Worm (Caenorhabditis elegans) whole organism, L4 larva: ENCODE data around the gene nxf-2.
A peak's percentile ranks its signal among the peaks of the same experiment; 100 is the strongest.

ENCODE experiments used
- D1046.2 ChIP-seq: fragments of 200-800 bp; sonication (Bioruptor generic); IDR thresholded peaks from 2 replicates; pipeline ENCODE4 v1.3.6; 2022; ENCODE audit warnings: missing genetic modification characterization, missing compliant biosample characterization
- F49E8.2 ChIP-seq: sonication (generic microtip); optimal IDR thresholded peaks from 2 replicates; lab custom pipeline; 2016; ENCODE audit warnings: missing compliant biosample characterization, mild to moderate bottlenecking, missing genetic modification characterization, borderline replicate concordance
- T20F7.1 ChIP-seq: fragments of 200-800 bp; sonication (Bioruptor generic); optimal IDR thresholded peaks from 2 replicates; lab custom pipeline; 2018; ENCODE audit warnings: mild to moderate bottlenecking, missing genetic modification characterization, missing compliant biosample characterization
- ZK546.5 ChIP-seq, 2 experiments: sonication (generic microtip); optimal IDR thresholded peaks; 2 replicates each; lab custom pipeline; 2017; ENCODE audit warnings: missing biosample characterization in 2 of 2, missing genetic modification characterization in 2 of 2
- aha-1 ChIP-seq: fragments of 150-350 bp; peaks from one replicate; lab custom pipeline; 2014; ENCODE audit warnings: missing biosample characterization, missing genetic modification characterization
- arid-1 ChIP-seq: fragments of 200-800 bp; sonication (Bioruptor generic); conservative IDR thresholded peaks from 2 replicates; pipeline ENCODE4 v1.3.6; 2022; ENCODE audit warnings: missing genetic modification reagents, missing genetic modification characterization, missing compliant biosample characterization
- ces-1 ChIP-seq: fragments of 150-350 bp; sonication (generic microtip); optimal IDR thresholded peaks from 4 replicates; lab custom pipeline; 2014; ENCODE audit warnings: missing biosample characterization, missing genetic modification reagents, missing genetic modification characterization
- daf-16 ChIP-seq, 3 experiments: sonication (generic microtip); optimal IDR thresholded peaks; 2 replicates each; lab custom pipeline; 2016 to 2017; ENCODE audit warnings: missing genetic modification characterization in 3 of 3, missing genetic modification reagents in 3 of 3, mild to moderate bottlenecking in 2 of 3, missing compliant biosample characterization in 2 of 3, missing biosample characterization in 1 of 3, moderate library complexity in 1 of 3
- dmd-6 ChIP-seq: fragments of 200-800 bp; sonication (Bioruptor generic); IDR thresholded peaks from 2 replicates; pipeline ENCODE4 v1.3.6; 2022; ENCODE audit warnings: missing genetic modification reagents, missing genetic modification characterization, missing compliant biosample characterization
- dmd-8 ChIP-seq: fragments of 200-800 bp; sonication (Bioruptor generic); IDR thresholded peaks from 2 replicates; pipeline ENCODE4 v1.3.6; 2022; ENCODE audit warnings: missing genetic modification characterization, missing compliant biosample characterization
- dpl-1 ChIP-seq: fragments of 150-350 bp; optimal IDR thresholded peaks from 2 replicates; lab custom pipeline; 2014; ENCODE audit warnings: missing biosample characterization, missing genetic modification reagents, missing genetic modification characterization
- dve-1 ChIP-seq: sonication (generic microtip); optimal IDR thresholded peaks from 2 replicates; lab custom pipeline; 2017; ENCODE audit warnings: antibody characterized with exemption, mild to moderate bottlenecking, missing genetic modification characterization, missing compliant biosample characterization; ENCODE audit not compliant: insufficient read depth
- egl-43 ChIP-seq: fragments of 200-800 bp; sonication (Bioruptor generic); IDR thresholded peaks from 2 replicates; pipeline ENCODE4 v1.3.6; 2022; ENCODE audit warnings: missing genetic modification reagents, missing genetic modification characterization, missing compliant biosample characterization
- hlh-11 ChIP-seq: fragments of 200-800 bp; sonication (Bioruptor generic); optimal IDR thresholded peaks from 2 replicates; lab custom pipeline; 2018; ENCODE audit warnings: mild to moderate bottlenecking, missing genetic modification characterization, missing compliant biosample characterization
- hmg-1.1 ChIP-seq: fragments of 200-800 bp; sonication (Bioruptor generic); IDR thresholded peaks from 2 replicates; pipeline ENCODE4 v1.3.6; 2022; ENCODE audit warnings: missing genetic modification reagents, missing genetic modification characterization, missing compliant biosample characterization
- lim-7 ChIP-seq: fragments of 200-800 bp; sonication (Bioruptor generic); IDR thresholded peaks from 2 replicates; pipeline ENCODE4 v1.3.6; 2022; ENCODE audit warnings: missing genetic modification characterization, missing compliant biosample characterization
- lin-13 ChIP-seq: fragments of 150-350 bp; optimal IDR thresholded peaks from 2 replicates; lab custom pipeline; 2014; ENCODE audit warnings: missing biosample characterization, missing genetic modification reagents, missing genetic modification characterization
- lin-29 ChIP-seq: fragments of 200-800 bp; sonication (Bioruptor generic); IDR thresholded peaks from 2 replicates; pipeline ENCODE4 v1.3.6; 2022; ENCODE audit warnings: missing genetic modification reagents, missing genetic modification characterization, missing compliant biosample characterization
- lir-3 ChIP-seq: sonication (generic microtip); optimal IDR thresholded peaks from 2 replicates; lab custom pipeline; 2016; ENCODE audit warnings: mild to moderate bottlenecking, missing genetic modification characterization, missing compliant biosample characterization
- madf-9 ChIP-seq: fragments of 200-800 bp; sonication (Bioruptor generic); conservative IDR thresholded peaks from 2 replicates; pipeline ENCODE4 v1.3.6; 2022; ENCODE audit warnings: missing genetic modification reagents, missing genetic modification characterization, missing compliant biosample characterization
- mes-2 ChIP-seq: sonication (generic microtip); optimal IDR thresholded peaks from 2 replicates; lab custom pipeline; 2016; ENCODE audit warnings: missing genotype, mild to moderate bottlenecking, missing genetic modification characterization, missing compliant biosample characterization; ENCODE audit not compliant: poor library complexity, severe bottlenecking
- mxl-3 ChIP-seq: fragments of 200-800 bp; sonication (Bioruptor generic); optimal IDR thresholded peaks from 2 replicates; lab custom pipeline; 2018; ENCODE audit warnings: mild to moderate bottlenecking, missing genetic modification characterization, missing compliant biosample characterization
- nhr-28 ChIP-seq: fragments of 150-350 bp; optimal IDR thresholded peaks from 2 replicates; lab custom pipeline; 2014; ENCODE audit warnings: missing biosample characterization, missing genetic modification characterization
- nhr-6 ChIP-seq: fragments of 150-350 bp; optimal IDR thresholded peaks from 2 replicates; lab custom pipeline; 2014; ENCODE audit warnings: missing biosample characterization, missing genetic modification characterization
- pha-4 ChIP-seq, 2 experiments: fragments of 150-350 bp in 1 of 2; fragments of 200-800 bp in 1 of 2; sonication (Bioruptor generic) in 1 of 2; IDR thresholded peaks in 1 of 2; optimal IDR thresholded peaks in 1 of 2; 2 replicates each; pipeline versions ENCODE4 v1.3.6 to Lab custom; 2014 to 2022; ENCODE audit warnings: missing genetic modification characterization in 2 of 2, missing genetic modification reagents in 2 of 2, missing biosample characterization in 1 of 2, missing compliant biosample characterization in 1 of 2
- pqm-1 ChIP-seq: sonication (generic microtip); optimal IDR thresholded peaks from 2 replicates; lab custom pipeline; 2017; ENCODE audit warnings: missing biosample characterization, missing genetic modification characterization
- set-16 ChIP-seq: fragments of 200-800 bp; sonication (Bioruptor generic); IDR thresholded peaks from 2 replicates; pipeline ENCODE4 v1.3.6; 2022; ENCODE audit warnings: missing genetic modification reagents, missing genetic modification characterization, missing compliant biosample characterization
- skn-1 ChIP-seq: fragments of 150-350 bp; optimal IDR thresholded peaks from 2 replicates; lab custom pipeline; 2014; ENCODE audit warnings: missing biosample characterization, missing genetic modification characterization
- unc-62 ChIP-seq, 3 experiments: fragments of 150-350 bp in 1 of 3; sonication (generic microtip); optimal IDR thresholded peaks in 2 of 3; peaks in 1 of 3; 1 replicate in 1 of 3; 2 replicates in 2 of 3; lab custom pipeline; 2014 to 2017; ENCODE audit warnings: missing biosample characterization in 3 of 3, missing genetic modification characterization in 3 of 3, missing genetic modification reagents in 3 of 3, missing genotype in 1 of 3
- zip-11 ChIP-seq: fragments of 200-800 bp; sonication (Bioruptor generic); IDR thresholded peaks from 2 replicates; pipeline ENCODE4 v1.3.6; 2022; ENCODE audit warnings: missing genetic modification characterization, missing compliant biosample characterization

The nxf-2 gene

ce11 chrV:14447240-14447763, 29.7 kb upstream of the nxf-2 start, which contains the start of the genes dlat-1 and fntb-1:
Gene dlat-1, minus strand, starts transcription at chrV:14447290.
Gene fntb-1, plus strand, starts transcription at chrV:14447651.
- TF ChIP-seq dmd-8 (GFP tag; lab: Robert Waterston, UW) (no peak), T20F7.1 (GFP tag; lab: Kevin White, UChicago) (peak; percentile 95), hmg-1.1 (GFP tag; lab: Robert Waterston, UW) (no peak), dve-1 (tag; lab: Kevin White, UChicago) (peak; percentile 24), dmd-6 (GFP tag; lab: Robert Waterston, UW) (peak; percentile 56), hlh-11 (peak; percentile 44), ces-1 (no peak), nhr-28 (peak; percentile 68), nhr-6 (peak; percentile 48), dpl-1 (GFP tag; lab: Kevin White, UChicago) (no peak), pqm-1 (tag; lab: Kevin White, UChicago) (peak; percentile 74), mes-2 (tag; lab: Kevin White, UChicago) (peak; percentile 19), D1046.2 (GFP tag; lab: Robert Waterston, UW) (no peak), daf-16 (GFP tag; optimal IDR thresholded peaks at IDR 0.05; lab: Kevin White, UChicago) (no peak), daf-16 (tag; optimal IDR thresholded peaks at IDR 0.05; lab: Kevin White, UChicago) (peak; percentile 23), pha-4 (GFP tag; IDR thresholded peaks at IDR 0.05; lab: Robert Waterston, UW) (no peak), pha-4 (tag; optimal IDR thresholded peaks at IDR 0.05; lab: Kevin White, UChicago) (no peak)

DNA sequence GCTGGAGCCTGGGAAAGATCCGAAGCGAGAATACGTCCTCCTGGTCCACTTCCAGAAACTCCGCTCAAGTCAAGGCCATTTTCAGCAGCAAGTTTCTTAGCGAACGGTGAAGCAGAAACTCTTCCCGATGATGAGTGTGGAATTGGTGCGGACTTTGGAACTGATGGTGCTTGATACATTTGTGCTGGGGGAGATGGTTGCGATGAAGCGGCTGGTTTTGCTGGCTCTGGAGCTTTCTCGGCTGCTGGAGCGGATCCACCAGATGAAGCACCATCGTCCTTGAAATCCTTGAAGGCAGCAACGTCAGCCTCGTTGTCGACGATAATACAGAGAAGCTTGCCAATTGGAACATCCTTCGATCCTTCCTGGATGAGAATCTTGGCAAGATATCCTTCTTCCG, 28.8 kb upstream of the nxf-2 start:
- TF ChIP-seq set-16 (GFP tag; lab: Robert Waterston, UW), result peak; percentile 51
- no peak for TF ChIP-seq lim-7 (GFP tag; lab: Robert Waterston, UW)

DNA sequence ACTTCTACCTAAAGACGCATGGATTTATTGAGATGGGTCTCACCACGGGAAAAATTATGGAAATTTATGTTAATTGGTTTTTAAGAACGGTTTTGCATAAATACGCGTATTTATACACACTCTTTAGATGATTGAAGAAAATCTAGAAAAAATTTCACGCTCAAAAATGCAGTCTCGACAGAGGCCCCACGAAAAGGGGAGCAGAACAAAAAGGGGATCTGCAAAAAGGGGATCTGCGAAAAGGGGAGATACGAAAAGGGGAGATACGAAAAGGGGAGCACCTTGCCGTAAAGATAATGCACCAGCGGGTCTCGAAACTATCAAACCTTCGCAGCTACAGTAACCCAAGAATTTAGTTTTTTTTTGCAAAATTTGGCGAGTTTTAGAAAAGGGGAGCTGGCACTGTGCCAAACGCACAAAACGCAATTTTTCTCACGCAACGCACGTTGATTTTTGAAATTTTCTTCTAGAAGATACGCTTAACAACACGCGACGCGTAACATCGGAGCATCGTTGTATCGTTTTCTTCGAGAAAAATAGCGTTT, 25.9 kb upstream of the nxf-2 start:
- peak; percentile 53 for TF ChIP-seq mes-2 (tag; lab: Kevin White, UChicago)

- TF ChIP-seq lir-3 (tag; lab: Kevin White, UChicago) (no peak), zip-11 (GFP tag; lab: Robert Waterston, UW) (no peak), mxl-3 (GFP tag; lab: Kevin White, UChicago) (no peak), dmd-6 (GFP tag; lab: Robert Waterston, UW) (no peak), egl-43 (GFP tag; lab: Robert Waterston, UW) (no peak), ces-1 (no peak), lin-13 (no peak), lin-29 (GFP tag; lab: Robert Waterston, UW) (no peak), arid-1 (GFP tag; lab: Robert Waterston, UW) (no peak)
These were observed 23.2 kb upstream of the nxf-2 start, which contains the start of gene F23B12.4 for ce11 chrV:14440841-14441240. Gene F23B12.4, plus strand, starts transcription at chrV:14441141.

DNA sequence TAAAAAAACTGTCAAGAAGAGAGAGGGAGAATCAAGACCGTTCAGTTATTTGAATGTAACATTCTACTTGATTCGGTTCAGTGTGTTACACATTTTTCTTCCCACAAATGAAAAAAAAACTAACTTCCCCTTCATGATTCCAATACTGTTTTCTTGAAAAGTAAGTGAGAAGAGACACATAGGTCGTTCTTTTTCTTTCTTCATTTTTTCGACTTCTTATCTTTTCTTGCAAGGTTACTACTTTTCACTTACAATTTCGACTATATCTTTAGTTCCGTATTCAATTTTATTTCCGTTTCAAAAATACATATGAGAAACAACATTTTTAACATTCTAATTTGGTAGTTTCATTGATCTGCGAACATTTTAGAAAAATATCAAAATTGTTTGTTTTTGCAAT, 21.6 kb upstream of the nxf-2 start:
- TF ChIP-seq aha-1 (tag; lab: Kevin White, UChicago) (peak; percentile 55), ZK546.5 (tag; optimal IDR thresholded peaks at IDR 0.05; lab: Kevin White, UChicago) (no peak), skn-1 (tag; lab: Kevin White, UChicago) (no peak), madf-9 (GFP tag; lab: Robert Waterston, UW) (no peak), set-16 (GFP tag; lab: Robert Waterston, UW) (no peak), F49E8.2 (no peak), hmg-1.1 (GFP tag; lab: Robert Waterston, UW) (no peak), unc-62 (GFP tag; optimal IDR thresholded peaks at IDR 0.05 in 1 of 2; lab: Kevin White, UChicago) (peak in 1 of 2 experiments; percentile 97), unc-62 (tag; optimal IDR thresholded peaks at IDR 0.05; lab: Kevin White, UChicago) (no peak)
- TF ChIP-seq, all 104 proteins: peak for 2
